Worm (Caenorhabditis elegans): ENCODE data around the gene W05E10.1.

The W05E10.1 gene

ce11 chrV:11695597-11695996, 4.1 kb upstream of the W05E10.1 start, which contains the start of gene W05E10.5:
TSS of gene W05E10.5 (minus strand) at chrV:11695697.
- TF ChIP-seq Y53F4B.3 (GFP tag; IDR thresholded peaks at IDR 0.05): no peak
- TF ChIP-seq F37B4.10 (GFP tag; IDR thresholded peaks at IDR 0.05): no peak
- no peak for TF ChIP-seq ztf-25 (GFP tag; IDR thresholded peaks at IDR 0.05)
- no peak for TF ChIP-seq madf-3 (GFP tag; IDR thresholded peaks at IDR 0.05)
- no peak for TF ChIP-seq F57C9.4 (tag; optimal IDR thresholded peaks at IDR 0.05)
- no peak for TF ChIP-seq lin-26 (GFP tag; IDR thresholded peaks at IDR 0.05)
- no peak for TF ChIP-seq ceh-27 (GFP tag; optimal IDR thresholded peaks at IDR 0.05)
- TF ChIP-seq chd-7 (tag; optimal IDR thresholded peaks at IDR 0.05): no peak
- no peak for TF ChIP-seq F23B12.7 (tag; optimal IDR thresholded peaks at IDR 0.05; ENCODE audit: insufficient read depth)
- TF ChIP-seq xnd-1 (tag; optimal IDR thresholded peaks at IDR 0.05): no peak
- TF ChIP-seq K11D2.4 (GFP tag; IDR thresholded peaks at IDR 0.05): no peak
- no peak for TF ChIP-seq athp-1 (tag; optimal IDR thresholded peaks at IDR 0.05)
- TF ChIP-seq madf-6 (GFP tag; IDR thresholded peaks at IDR 0.05): no peak
- no peak for TF ChIP-seq mxl-1 (tag; optimal IDR thresholded peaks at IDR 0.05)
- TF ChIP-seq Y67H2A.10 (GFP tag; conservative IDR thresholded peaks at IDR 0.05): no peak
- no peak for TF ChIP-seq egl-18 (GFP tag; IDR thresholded peaks at IDR 0.05)
- TF ChIP-seq mel-28 (tag; optimal IDR thresholded peaks at IDR 0.05; ENCODE audit: borderline replicate concordance): no peak
- no peak for TF ChIP-seq F33H1.4 (GFP tag; IDR thresholded peaks at IDR 0.05)
- TF ChIP-seq hsf-1 (GFP tag; IDR thresholded peaks at IDR 0.05): no peak
- TF ChIP-seq hmg-20 (GFP tag; IDR thresholded peaks at IDR 0.05): no peak

- TF ChIP-seq mcd-1 (GFP tag; IDR thresholded peaks at IDR 0.05) (no peak), nhr-179 (tag; optimal IDR thresholded peaks at IDR 0.05) (no peak)
These were observed 4.6 kb downstream of the W05E10.1 start, which contains the start of gene W05E10.2 for ce11 chrV:11686877-11687276. TSS of gene W05E10.2 (plus strand) at chrV:11687177.

- no peak for TF ChIP-seq cebp-1 (GFP tag; IDR thresholded peaks at IDR 0.05)
- peak; percentile 8 for TF ChIP-seq cebp-1 (tag; optimal IDR thresholded peaks at IDR 0.05)
- TF ChIP-seq attf-5 (GFP tag; optimal IDR thresholded peaks at IDR 0.05): no peak
These were observed 8.6 kb downstream of the W05E10.1 start for ce11 chrV:11682858-11683257.

DNA sequence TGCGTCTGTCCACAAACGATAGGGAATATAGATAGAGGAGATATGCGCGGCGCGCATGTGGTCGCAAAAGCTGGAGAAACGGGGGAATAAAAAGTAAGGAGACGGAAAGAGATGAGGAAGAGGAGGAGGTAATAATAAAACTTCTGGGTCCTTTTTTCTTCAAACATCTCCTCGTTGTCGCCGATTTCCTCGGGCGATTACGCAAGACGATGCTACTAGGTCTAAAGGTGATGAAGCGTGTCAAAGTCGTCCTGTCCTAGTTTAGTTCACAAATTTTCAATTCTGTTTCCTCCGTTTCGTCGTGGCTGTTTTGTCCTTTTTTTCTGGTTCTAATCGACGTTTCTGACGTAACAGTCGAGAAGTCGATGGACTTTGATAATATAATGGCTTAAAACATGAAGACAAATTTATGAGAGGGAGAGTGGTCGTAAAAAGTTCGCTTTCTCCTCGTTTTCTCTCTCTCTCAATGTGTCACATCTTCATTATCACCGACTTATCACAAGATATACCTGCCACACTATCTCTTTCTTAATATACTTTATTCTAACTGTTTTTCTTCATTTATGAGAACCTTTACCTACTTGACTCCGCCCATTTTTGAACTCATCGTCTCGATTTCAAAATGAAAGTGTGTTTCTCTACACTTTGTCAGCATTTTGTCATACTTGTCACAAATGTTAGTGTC, 10.8 kb downstream of the W05E10.1 start:
- no peak for TF ChIP-seq let-526 (GFP tag; IDR thresholded peaks at IDR 0.05)
- TF ChIP-seq K11D2.4 (GFP tag; IDR thresholded peaks at IDR 0.05): no peak
- no peak for TF ChIP-seq pha-4 (tag; optimal IDR thresholded peaks at IDR 0.05)
- TF ChIP-seq ztf-25 (GFP tag; IDR thresholded peaks at IDR 0.05): no peak
- no peak for TF ChIP-seq tbp1 (GFP tag; optimal IDR thresholded peaks at IDR 0.05)
- TF ChIP-seq B0019.2 (GFP tag; conservative IDR thresholded peaks at IDR 0.05): no peak
- TF ChIP-seq unc-62 (GFP tag; optimal IDR thresholded peaks at IDR 0.05): no peak
- TF ChIP-seq dox-1 (GFP tag; IDR thresholded peaks at IDR 0.05): no peak
- TF ChIP-seq T07F8.4 (tag; optimal IDR thresholded peaks at IDR 0.05): no peak
- no peak for TF ChIP-seq attf-6 (GFP tag; IDR thresholded peaks at IDR 0.05)
- TF ChIP-seq F10E7.11 (tag; optimal IDR thresholded peaks at IDR 0.05): no peak
- no peak for TF ChIP-seq ztf-28 (GFP tag; IDR thresholded peaks at IDR 0.05)
- TF ChIP-seq ztf-26 (tag; optimal IDR thresholded peaks at IDR 0.05): no peak
- no peak for TF ChIP-seq sptf-2 (GFP tag; optimal IDR thresholded peaks at IDR 0.05)
